Fruit fly (Drosophila melanogaster): Measurements from ENCODE around the gene CG5646.

Gene CG5646

DNA sequence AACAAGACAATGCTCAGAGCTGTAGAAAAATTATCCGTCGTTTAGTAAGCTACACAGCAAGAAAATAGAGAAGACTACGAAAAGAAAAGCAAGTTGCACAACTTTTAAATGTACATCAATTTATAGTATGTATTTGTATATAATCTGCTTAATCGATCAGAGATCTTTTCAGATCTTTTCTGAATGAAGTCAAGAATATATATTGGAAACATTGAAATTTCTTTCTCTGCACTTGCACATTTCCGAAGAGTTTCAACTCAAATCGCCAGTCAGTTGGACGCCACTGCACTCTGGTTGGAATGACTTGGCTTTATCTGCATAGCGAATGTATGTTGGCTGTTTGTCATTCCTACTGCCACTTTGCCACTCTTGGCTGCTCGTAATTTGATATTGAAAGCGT lies 7.2 kb downstream of the CG5646 start (continued):
- TF ChIP-seq Gsc (GFP tag; IDR thresholded peaks at IDR 0.05) (no peak), ERR (GFP tag; optimal IDR thresholded peaks at IDR 0.05) (no peak), Hr3 (GFP tag; optimal IDR thresholded peaks at IDR 0.05) (peak; percentile 24), CkIIα-i1 (GFP tag; IDR thresholded peaks at IDR 0.05) (no peak), gt (GFP tag; IDR thresholded peaks at IDR 0.05) (no peak), CG8281 (tag; optimal IDR thresholded peaks at IDR 0.05) (no peak), sima (GFP tag; optimal IDR thresholded peaks at IDR 0.05) (no peak), CG7839 (tag; optimal IDR thresholded peaks at IDR 0.05) (peak; percentile 57), unpg (GFP tag; optimal IDR thresholded peaks at IDR 0.05) (peak; percentile 65), stwl (tag; optimal IDR thresholded peaks at IDR 0.05) (no peak), jumu (GFP tag; optimal IDR thresholded peaks at IDR 0.05) (no peak), pita (GFP tag; optimal IDR thresholded peaks at IDR 0.05) (no peak), Ets97D (GFP tag; optimal IDR thresholded peaks at IDR 0.05) (no peak), gsb (GFP tag; IDR thresholded peaks at IDR 0.05) (no peak), CG9876 (GFP tag; optimal IDR thresholded peaks at IDR 0.05) (no peak), CG18599 (GFP tag; optimal IDR thresholded peaks at IDR 0.05) (peak; percentile 52), CHES-1-like (GFP tag; optimal IDR thresholded peaks at IDR 0.05) (no peak), shn (GFP tag; optimal IDR thresholded peaks at IDR 0.05) (no peak), HLH54F (GFP tag; optimal IDR thresholded peaks at IDR 0.05) (no peak), pho (GFP tag; optimal IDR thresholded peaks at IDR 0.05) (no peak), ttk (GFP tag; IDR thresholded peaks at IDR 0.05) (peak; percentile 74), tin (GFP tag; optimal IDR thresholded peaks at IDR 0.05) (peak; percentile 40), mirr (GFP tag; optimal IDR thresholded peaks at IDR 0.05) (no peak), cato (GFP tag; optimal IDR thresholded peaks at IDR 0.05; ENCODE audit: borderline replicate concordance) (no peak), Gug (GFP tag; IDR thresholded peaks at IDR 0.05) (no peak), disco-r (GFP tag; optimal IDR thresholded peaks at IDR 0.05) (no peak), CG12104 (GFP tag; optimal IDR thresholded peaks at IDR 0.05) (no peak), Xrp1 (GFP tag; IDR thresholded peaks at IDR 0.05) (peak; percentile 77), HmgZ (tag; optimal IDR thresholded peaks at IDR 0.05) (no peak), Eip74EF (GFP tag; optimal IDR thresholded peaks at IDR 0.05) (peak in 1 of 2 experiments; percentile 38), CG8388 (GFP tag; optimal IDR thresholded peaks at IDR 0.05) (peak; percentile 42), CG15479 (GFP tag; optimal IDR thresholded peaks at IDR 0.05) (no peak), CG4854 (GFP tag; optimal IDR thresholded peaks at IDR 0.05) (no peak), CG7963 (GFP tag; IDR thresholded peaks at IDR 0.05; ENCODE audit: partially characterized antibody) (no peak), CG17385 (GFP tag; optimal IDR thresholded peaks at IDR 0.05) (peak; percentile 51), CG4424 (GFP tag; optimal IDR thresholded peaks at IDR 0.05) (peak; percentile 60), CG4820 (GFP tag; optimal IDR thresholded peaks at IDR 0.05) (peak; percentile 8), gro (GFP tag; optimal IDR thresholded peaks at IDR 0.05) (no peak), CG16815 (GFP tag; optimal IDR thresholded peaks at IDR 0.05) (no peak), ase (GFP tag; IDR thresholded peaks at IDR 0.05) (no peak), CG33213 (GFP tag; optimal IDR thresholded peaks at IDR 0.05) (no peak), jigr1 (GFP tag; IDR thresholded peaks at IDR 0.05) (no peak), schlank (tag; optimal IDR thresholded peaks at IDR 0.05) (no peak), gem (tag; optimal IDR thresholded peaks at IDR 0.05) (peak; percentile 74), PHDP (tag; optimal IDR thresholded peaks at IDR 0.05) (no peak), row (GFP tag; IDR thresholded peaks at IDR 0.05) (peak; percentile 66), kah (GFP tag; optimal IDR thresholded peaks at IDR 0.05) (peak; percentile 18), salm (tag; optimal IDR thresholded peaks at IDR 0.05) (peak; percentile 46), Stat92E (GFP tag; optimal IDR thresholded peaks at IDR 0.05) (no peak), unc-4 (GFP tag; IDR thresholded peaks at IDR 0.05; ENCODE audit: partially characterized antibody) (no peak), CG2889 (GFP tag; IDR thresholded peaks at IDR 0.05) (no peak), gcm (GFP tag; optimal IDR thresholded peaks at IDR 0.05) (peak; percentile 26)

Measured in whole organism, embryonic.